Worm (Caenorhabditis elegans): ENCODE measurements around the gene col-156.
A peak's percentile ranks its signal among the peaks of the same experiment; 100 is the strongest.

col-156 gene

DNA sequence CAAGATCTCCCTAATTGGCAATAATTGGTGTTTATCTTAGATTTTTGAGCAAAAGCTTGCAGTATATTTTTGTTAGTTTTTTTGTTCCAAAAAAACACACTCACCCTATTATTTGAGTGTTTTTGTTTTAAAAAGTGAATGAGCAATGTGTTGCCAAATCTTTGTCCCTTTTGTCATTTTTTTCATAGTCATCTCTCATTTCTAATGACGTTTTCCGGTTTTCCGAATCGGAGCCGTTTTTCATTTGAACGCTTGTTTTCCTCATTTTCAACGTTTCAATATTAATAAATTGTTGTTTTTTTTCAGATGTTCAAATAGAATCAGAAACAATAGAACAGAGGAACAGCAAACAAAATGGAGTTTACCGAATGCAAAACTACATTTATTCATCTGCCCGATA is 11.7 kb downstream of the col-156 start, which contains the start of gene dmsr-1:
dmsr-1 (plus strand) TSS at position 301 of the 400 bp plus-strand sequence.
- TF ChIP-seq elt-3 (tag; optimal IDR thresholded peaks at IDR 0.05), result no peak
- TF ChIP-seq C34F6.9 (tag; optimal IDR thresholded peaks at IDR 0.05), result no peak
- no peak for TF ChIP-seq lin-11 (tag; optimal IDR thresholded peaks at IDR 0.05)
- no peak for TF ChIP-seq fos-1 (tag; optimal IDR thresholded peaks at IDR 0.05)
- TF ChIP-seq nhr-12 (tag; optimal IDR thresholded peaks at IDR 0.05), result no peak
- TF ChIP-seq ztf-1 (GFP tag; conservative IDR thresholded peaks at IDR 0.05), result no peak
- TF ChIP-seq nhr-77 (tag; optimal IDR thresholded peaks at IDR 0.05), result no peak
- no peak for TF ChIP-seq nhr-6 (tag; optimal IDR thresholded peaks at IDR 0.05)
- TF ChIP-seq lin-39 (tag; optimal IDR thresholded peaks at IDR 0.05), result no peak
- no peak for TF ChIP-seq mab-5 (tag; optimal IDR thresholded peaks at IDR 0.05)
- TF ChIP-seq nhr-21 (tag; optimal IDR thresholded peaks at IDR 0.05), result no peak
- TF ChIP-seq nhr-25 (tag; optimal IDR thresholded peaks at IDR 0.05), result no peak
- TF ChIP-seq gmeb-1 (tag; optimal IDR thresholded peaks at IDR 0.05), result no peak
- TF ChIP-seq unc-55 (GFP tag; optimal IDR thresholded peaks at IDR 0.05), result no peak
- no peak for TF ChIP-seq crh-2 (tag; optimal IDR thresholded peaks at IDR 0.05)
- TF ChIP-seq nhr-23 (tag; optimal IDR thresholded peaks at IDR 0.05), result no peak
- no peak for TF ChIP-seq ceh-82 (tag; optimal IDR thresholded peaks at IDR 0.05)
- TF ChIP-seq mdl-1 (tag; optimal IDR thresholded peaks at IDR 0.05), result no peak

DNA sequence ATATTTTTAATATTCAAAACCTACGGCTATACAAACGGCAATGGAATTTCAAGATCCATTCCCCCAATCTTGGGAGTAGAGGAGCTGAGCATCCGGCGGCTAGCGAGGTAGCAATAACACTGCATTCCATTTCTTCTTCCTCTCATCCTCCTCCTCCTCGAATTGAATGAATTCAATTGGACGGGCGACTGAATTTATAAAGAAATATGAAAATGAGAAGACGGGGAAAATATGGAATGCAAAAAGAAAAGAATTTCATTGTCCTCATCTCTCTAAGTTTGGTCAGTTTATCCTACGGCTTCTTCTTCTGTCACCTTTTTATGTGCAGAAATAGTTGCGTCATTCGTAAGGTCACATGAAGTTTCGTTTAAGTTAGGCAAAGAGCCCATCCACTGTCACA is 13.8 kb downstream of the col-156 start:
- TF ChIP-seq nhr-11 (tag; optimal IDR thresholded peaks at IDR 0.05) (no peak), fos-1 (tag; optimal IDR thresholded peaks at IDR 0.05) (no peak), nhr-23 (tag; optimal IDR thresholded peaks at IDR 0.05) (no peak), ceh-16 (tag; optimal IDR thresholded peaks at IDR 0.05) (no peak), ztf-11 (tag; optimal IDR thresholded peaks at IDR 0.05) (no peak), lin-39 (tag; optimal IDR thresholded peaks at IDR 0.05) (no peak), R02D3.7 (tag; optimal IDR thresholded peaks at IDR 0.05) (no peak), aly-2 (tag; optimal IDR thresholded peaks at IDR 0.05) (no peak), F13H6.1 (tag; optimal IDR thresholded peaks at IDR 0.05) (no peak), egl-27 (tag; optimal IDR thresholded peaks at IDR 0.05) (no peak), ztf-4 (tag; optimal IDR thresholded peaks at IDR 0.05) (no peak)

DNA sequence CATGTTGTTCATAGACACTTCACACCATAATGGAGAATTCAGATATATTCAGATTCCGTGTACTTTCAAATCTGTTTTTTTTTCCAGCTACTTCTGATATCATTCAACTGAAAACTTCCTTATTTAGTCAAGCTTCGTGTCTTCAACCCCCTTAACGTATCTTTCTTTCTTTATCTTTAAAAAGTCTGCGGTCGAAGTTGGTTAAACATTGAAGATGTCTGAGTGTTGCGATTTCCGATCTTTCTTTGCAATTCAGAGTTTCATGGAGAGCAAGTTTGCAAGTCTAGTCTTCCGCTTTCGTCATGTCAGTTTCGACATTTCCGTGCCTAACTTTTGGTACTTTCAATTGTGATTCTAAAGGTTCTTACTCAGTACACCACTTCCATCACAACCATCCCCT is 14.9 kb downstream of the col-156 start:
- no peak for TF ChIP-seq nhr-237 (tag; optimal IDR thresholded peaks at IDR 0.05)

DNA sequence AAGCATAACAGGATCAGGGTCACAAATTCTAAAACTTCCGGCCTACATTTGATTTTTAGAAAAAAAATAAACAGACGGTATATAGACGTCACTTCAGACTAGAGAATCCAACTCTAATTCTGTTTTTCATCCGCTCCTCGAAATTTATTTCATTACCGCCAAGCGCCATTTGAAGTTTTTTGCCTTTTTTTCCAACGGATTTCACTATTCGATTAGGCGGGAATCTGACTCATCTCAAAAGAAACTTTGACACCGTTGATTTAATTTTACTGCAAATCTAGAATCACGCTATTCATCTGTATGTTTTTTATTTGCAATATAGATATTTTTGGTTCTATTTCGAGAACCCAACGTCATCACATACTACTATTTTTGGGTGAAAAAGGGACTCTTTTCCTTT is 19.3 kb downstream of the col-156 start:
- TF ChIP-seq lin-13 (GFP tag; optimal IDR thresholded peaks at IDR 0.05), result no peak
- no peak for TF ChIP-seq dmd-4 (tag; optimal IDR thresholded peaks at IDR 0.05)
- TF ChIP-seq gmeb-1 (tag; optimal IDR thresholded peaks at IDR 0.05), result no peak
- no peak for TF ChIP-seq ama-1 (optimal IDR thresholded peaks at IDR 0.05)
- TF ChIP-seq sem-4 (tag; optimal IDR thresholded peaks at IDR 0.05), result no peak
- no peak for TF ChIP-seq nhr-6 (tag; optimal IDR thresholded peaks at IDR 0.05)
- TF ChIP-seq nhr-129 (tag; optimal IDR thresholded peaks at IDR 0.05), result no peak

DNA sequence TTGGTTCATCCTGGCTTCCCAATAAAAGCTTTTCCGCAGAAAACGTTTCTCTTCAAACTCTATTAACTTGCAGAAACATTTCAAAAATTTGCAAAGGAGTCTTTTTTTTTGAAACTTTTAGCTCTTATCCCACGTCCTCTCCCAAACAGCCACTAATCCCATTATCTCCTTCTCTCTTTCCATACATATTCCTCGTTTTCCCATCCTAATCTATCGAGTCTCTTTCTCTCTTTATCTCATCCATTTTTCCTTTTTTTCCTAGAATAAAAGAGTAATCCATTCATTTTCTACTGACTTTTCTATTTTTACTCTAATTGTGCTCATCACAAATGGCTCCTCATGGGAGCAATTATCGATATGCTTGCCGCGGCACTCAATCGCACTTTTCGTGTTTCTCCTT is 21.4 kb downstream of the col-156 start:
- TF ChIP-seq zag-1 (tag; optimal IDR thresholded peaks at IDR 0.05), result peak; percentile 43
- TF ChIP-seq nhr-77 (tag; optimal IDR thresholded peaks at IDR 0.05), result no peak
- no peak for TF ChIP-seq unc-39 (tag; optimal IDR thresholded peaks at IDR 0.05)
- no peak for TF ChIP-seq snpc-4 (tag; optimal IDR thresholded peaks at IDR 0.05)
- no peak for TF ChIP-seq lsy-2 (tag; optimal IDR thresholded peaks at IDR 0.05)
- TF ChIP-seq elt-3 (tag; optimal IDR thresholded peaks at IDR 0.05), result no peak
- no peak for TF ChIP-seq ztf-4 (tag; optimal IDR thresholded peaks at IDR 0.05)
- no peak for TF ChIP-seq lin-13 (GFP tag; optimal IDR thresholded peaks at IDR 0.05)
- peak; percentile 36 for TF ChIP-seq C34F6.9 (tag; optimal IDR thresholded peaks at IDR 0.05)
- no peak for TF ChIP-seq lin-39 (tag; optimal IDR thresholded peaks at IDR 0.05)

DNA sequence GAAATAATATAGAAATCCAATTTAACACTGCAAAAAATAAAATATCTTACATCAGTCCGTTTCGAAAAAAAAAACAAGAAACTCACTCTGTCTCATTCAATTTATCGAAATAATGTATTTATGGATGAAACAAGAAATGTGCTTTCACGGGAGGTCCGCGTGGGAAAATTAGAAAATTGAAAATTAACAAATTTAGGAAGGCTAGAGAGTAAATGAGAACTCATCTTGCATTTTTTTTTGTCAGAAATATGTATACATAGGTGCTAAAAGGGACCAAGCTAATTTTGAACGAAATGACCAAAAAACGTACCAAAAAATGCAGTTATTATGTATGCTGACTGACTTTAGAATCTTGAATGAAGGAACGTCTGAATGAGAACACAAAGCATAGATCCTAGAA is 25.6 kb downstream of the col-156 start, which contains the start of gene T26H10.2:
T26H10.2 (minus strand) TSS at position 101 of the 400 bp plus-strand sequence.
- no peak for TF ChIP-seq crh-2 (tag; optimal IDR thresholded peaks at IDR 0.05)
- TF ChIP-seq ceh-16 (tag; optimal IDR thresholded peaks at IDR 0.05), result no peak
- no peak for TF ChIP-seq peb-1 (tag; optimal IDR thresholded peaks at IDR 0.05)
- no peak for TF ChIP-seq ztf-4 (tag; optimal IDR thresholded peaks at IDR 0.05)
- no peak for TF ChIP-seq dmd-4 (tag; optimal IDR thresholded peaks at IDR 0.05)
- no peak for TF ChIP-seq aly-2 (tag; optimal IDR thresholded peaks at IDR 0.05)
- TF ChIP-seq lin-13 (GFP tag; optimal IDR thresholded peaks at IDR 0.05), result no peak
- TF ChIP-seq nhr-237 (tag; optimal IDR thresholded peaks at IDR 0.05), result no peak
- no peak for TF ChIP-seq sma-9 (GFP tag; optimal IDR thresholded peaks at IDR 0.05)
- no peak for TF ChIP-seq sma-9 (tag; optimal IDR thresholded peaks at IDR 0.05)
- no peak for TF ChIP-seq zag-1 (tag; optimal IDR thresholded peaks at IDR 0.05)

Measured in whole organism, L2 larva.